Fruit fly (Drosophila melanogaster) whole organism, wandering third instar larva: Measurements from ENCODE around the gene sl.

Experiments
- Abd-B ChIP-seq: fragments of >200 bp; optimal IDR thresholded peaks from 2 replicates; lab custom pipeline; 2017; ENCODE audit warnings: missing biosample characterization, missing genetic modification characterization
- CG32264 ChIP-seq: fragments of 200-800 bp; sonication (Bioruptor generic); optimal IDR thresholded peaks from 2 replicates; lab custom pipeline; 2016; ENCODE audit warnings: missing biosample characterization, missing genetic modification characterization
- CG9705 ChIP-seq: fragments of 200-800 bp; sonication (Bioruptor generic); optimal IDR thresholded peaks from 2 replicates; lab custom pipeline; 2018; ENCODE audit warnings: missing biosample characterization, mild to moderate bottlenecking, missing genetic modification characterization
- CrebA ChIP-seq: fragments of 200-800 bp; sonication (Bioruptor generic); optimal IDR thresholded peaks from 2 replicates; lab custom pipeline; 2016; ENCODE audit warnings: missing biosample characterization, mild to moderate bottlenecking, missing genetic modification characterization, borderline replicate concordance
- Dfd ChIP-seq: fragments of >200 bp; optimal IDR thresholded peaks from 2 replicates; lab custom pipeline; 2017; ENCODE audit warnings: missing biosample characterization, missing genetic modification characterization
- Dif ChIP-seq: fragments of 200-275, 200-300 bp; sonication (Bioruptor generic); optimal IDR thresholded peaks from 2 replicates; lab custom pipeline; 2018; ENCODE audit warnings: missing biosample characterization, missing genetic modification characterization; ENCODE audit not compliant: partially characterized antibody
- HLH106 ChIP-seq: fragments of 200-800 bp; optimal IDR thresholded peaks from 3 replicates; lab custom pipeline; 2019; ENCODE audit warnings: missing biosample characterization, mild to moderate bottlenecking, missing genetic modification characterization, moderate library complexity
- Hr78 ChIP-seq: fragments of >200 bp; optimal IDR thresholded peaks from 2 replicates; lab custom pipeline; 2017; ENCODE audit warnings: missing biosample characterization, missing genetic modification characterization
- Hr83 ChIP-seq: fragments of 200-300 bp; sonication (Bioruptor generic); optimal IDR thresholded peaks from 2 replicates; lab custom pipeline; 2016; ENCODE audit warnings: missing biosample characterization, mild to moderate bottlenecking, missing genetic modification characterization, moderate library complexity; ENCODE audit not compliant: poor library complexity, severe bottlenecking
- Jra ChIP-seq: sonication (Bioruptor generic); optimal IDR thresholded peaks from 2 replicates; lab custom pipeline; 2016; ENCODE audit warnings: missing biosample characterization, missing genetic modification characterization
- Mio ChIP-seq: sonication (Bioruptor generic); optimal IDR thresholded peaks from 2 replicates; lab custom pipeline; 2016; ENCODE audit warnings: missing biosample characterization, missing genetic modification characterization
- Myc ChIP-seq: fragments of >200 bp; optimal IDR thresholded peaks from 2 replicates; lab custom pipeline; 2017
- N ChIP-seq: fragments of >200 bp; optimal IDR thresholded peaks from 2 replicates; lab custom pipeline; 2018; ENCODE audit warnings: missing biosample characterization, missing external identifiers, missing genetic modification characterization
- OdsH ChIP-seq: fragments of 200-800 bp; sonication (Bioruptor generic); optimal IDR thresholded peaks from 2 replicates; lab custom pipeline; 2016; ENCODE audit warnings: missing biosample characterization, mild to moderate bottlenecking, missing genetic modification characterization
- Rel ChIP-seq, 2 experiments: fragments of 200-800 bp; sonication (Bioruptor generic) in 1 of 2; optimal IDR thresholded peaks; 2 replicates in 1 of 2; 3 replicates in 1 of 2; lab custom pipeline; 2016 to 2019; ENCODE audit warnings: mild to moderate bottlenecking in 2 of 2, missing biosample characterization in 2 of 2, missing genetic modification characterization in 2 of 2, moderate library complexity in 1 of 2
- Sp1 ChIP-seq: fragments of 200-800 bp; sonication (Bioruptor generic); optimal IDR thresholded peaks from 3 replicates; lab custom pipeline; 2019; ENCODE audit warnings: missing biosample characterization, mild to moderate bottlenecking, missing genetic modification characterization, moderate library complexity
- Vsx2 ChIP-seq: fragments of 200-300, 225-300 bp; sonication (Bioruptor generic); optimal IDR thresholded peaks from 2 replicates; lab custom pipeline; 2018; ENCODE audit warnings: missing biosample characterization, missing genetic modification characterization; ENCODE audit not compliant: partially characterized antibody
- br ChIP-seq: fragments of 200-800 bp; sonication (Bioruptor generic); optimal IDR thresholded peaks from 2 replicates; lab custom pipeline; 2016; ENCODE audit warnings: missing biosample characterization, missing genetic modification characterization
- brk ChIP-seq: fragments of 200-800 bp; sonication (Bioruptor generic); optimal IDR thresholded peaks from 2 replicates; lab custom pipeline; 2016; ENCODE audit warnings: missing biosample characterization, mild to moderate bottlenecking, missing genetic modification characterization
- dl ChIP-seq, 2 experiments: fragments of 175-275, 200-275 bp in 1 of 2; fragments of 200-275 bp in 1 of 2; sonication (Bioruptor generic); optimal IDR thresholded peaks; lab custom pipeline; 2018; ENCODE audit warnings: mild to moderate bottlenecking in 2 of 2, missing biosample characterization in 2 of 2, missing genetic modification characterization in 2 of 2, moderate library complexity in 2 of 2; ENCODE audit not compliant: partially characterized antibody in 2 of 2, insufficient read depth in 1 of 2
- dmrt93B ChIP-seq: fragments of 200-800 bp; sonication (Bioruptor generic); optimal IDR thresholded peaks from 2 replicates; lab custom pipeline; 2018; ENCODE audit warnings: missing biosample characterization, mild to moderate bottlenecking, missing genetic modification characterization
- dsf ChIP-seq: sonication (Bioruptor generic); optimal IDR thresholded peaks from 2 replicates; lab custom pipeline; 2016; ENCODE audit warnings: missing biosample characterization, missing genetic modification characterization, borderline replicate concordance
- ey ChIP-seq: fragments of 200-800 bp; sonication (Bioruptor generic); optimal IDR thresholded peaks from 2 replicates; lab custom pipeline; 2016; ENCODE audit warnings: missing biosample characterization, missing genetic modification characterization
- foxo ChIP-seq, 2 experiments: fragments of 200-800 bp; sonication (Bioruptor generic); optimal IDR thresholded peaks; 2 replicates in 1 of 2; 3 replicates in 1 of 2; lab custom pipeline; 2016 to 2017; ENCODE audit warnings: missing biosample characterization in 2 of 2, missing genetic modification characterization in 2 of 2
- fru ChIP-seq: fragments of 200-800 bp; sonication (Bioruptor generic); optimal IDR thresholded peaks from 3 replicates; lab custom pipeline; 2016; ENCODE audit warnings: missing biosample characterization, mild to moderate bottlenecking, missing genetic modification characterization
- h ChIP-seq: fragments of 200-800 bp; sonication (Bioruptor generic); optimal IDR thresholded peaks from 3 replicates; lab custom pipeline; 2016; ENCODE audit warnings: missing biosample characterization, mild to moderate bottlenecking, missing genetic modification characterization
- jim ChIP-seq: fragments of 175-275, 200-325 bp; sonication (Bioruptor generic); optimal IDR thresholded peaks from 2 replicates; lab custom pipeline; 2016; ENCODE audit warnings: missing biosample characterization, mild to moderate bottlenecking, missing genetic modification characterization
- pan ChIP-seq: fragments of >200 bp; optimal IDR thresholded peaks from 2 replicates; lab custom pipeline; 2017
- psq ChIP-seq: fragments of 200-800 bp; sonication (Bioruptor generic); optimal IDR thresholded peaks from 3 replicates; lab custom pipeline; 2017; ENCODE audit warnings: missing biosample characterization, mild to moderate bottlenecking, missing genetic modification characterization, moderate library complexity
- rgr ChIP-seq: fragments of 200-800 bp; sonication (Bioruptor generic); optimal IDR thresholded peaks from 3 replicates; lab custom pipeline; 2016; ENCODE audit warnings: missing biosample characterization, mild to moderate bottlenecking, missing genetic modification characterization
- sage ChIP-seq: fragments of 200-800 bp; sonication (Bioruptor generic); optimal IDR thresholded peaks from 2 replicates; lab custom pipeline; 2016; ENCODE audit warnings: missing biosample characterization, mild to moderate bottlenecking, missing genetic modification characterization
- sv ChIP-seq: fragments of 200-800 bp; sonication (Bioruptor generic); optimal IDR thresholded peaks from 3 replicates; lab custom pipeline; 2016; ENCODE audit warnings: missing biosample characterization, missing genetic modification characterization
- usp ChIP-seq: fragments of >200 bp; optimal IDR thresholded peaks from 2 replicates; lab custom pipeline; 2017; ENCODE audit warnings: missing biosample characterization, missing genetic modification characterization
- woc ChIP-seq: sonication (Bioruptor generic); optimal IDR thresholded peaks from 2 replicates; lab custom pipeline; 2016; ENCODE audit warnings: missing biosample characterization, mild to moderate bottlenecking, missing genetic modification characterization

The sl gene

DNA sequence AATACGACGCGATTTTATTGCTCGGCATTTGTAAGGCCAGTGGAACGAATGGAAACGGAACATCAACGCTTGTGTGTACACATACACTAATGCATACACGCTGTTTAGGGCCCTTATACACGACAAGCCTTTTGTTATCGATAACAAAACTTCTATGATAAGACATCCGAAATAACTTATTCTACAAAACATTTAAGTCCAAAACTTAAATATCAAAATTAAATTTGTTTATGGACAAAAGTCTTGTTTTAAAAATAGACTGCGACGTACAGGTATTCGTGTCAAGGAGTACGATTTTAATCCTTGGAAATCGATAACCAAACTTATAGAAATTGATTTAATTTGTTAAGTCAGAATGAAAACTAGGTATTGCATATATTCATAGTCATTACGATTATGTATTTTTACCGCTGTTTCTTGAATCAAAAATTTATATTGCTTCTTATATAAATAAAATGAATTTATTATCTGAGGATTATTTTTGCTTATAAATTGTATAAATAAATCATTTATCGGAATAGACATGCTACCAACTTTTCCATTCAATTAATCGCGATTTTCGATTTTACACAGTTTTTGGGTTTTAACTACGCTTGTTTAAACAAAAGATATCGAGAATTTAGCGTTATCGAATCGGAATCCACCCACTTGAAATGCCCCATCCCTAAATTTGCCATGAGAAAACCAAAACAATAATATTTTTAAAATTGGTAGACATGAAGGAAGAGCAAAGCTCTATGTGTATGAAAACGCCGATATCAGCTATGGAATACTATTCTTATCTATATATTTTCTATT, 36.8 kb upstream of the sl start, which contains the start of the genes CG9915 and SWIP:
CG9915 (minus strand) TSS at position 61 of the 798 bp plus-strand sequence.
SWIP (plus strand) TSS at position 632 of the 798 bp plus-strand sequence.
- TF ChIP-seq Sp1 (GFP tag; lab: Kevin White, UChicago) (peak; percentile 17), foxo (GFP tag; optimal IDR thresholded peaks at IDR 0.05; lab: Kevin White, UChicago) (peak in 1 of 2 experiments; percentile 25), usp (GFP tag; lab: Kevin White, UChicago) (no peak), Dfd (GFP tag; lab: Kevin White, UChicago) (no peak), Dif (peak; percentile 97), Vsx2 (GFP tag; lab: Kevin White, UChicago) (peak; percentile 99), dl (GFP tag; optimal IDR thresholded peaks at IDR 0.05; lab: Kevin White, UChicago; ENCODE audit: insufficient read depth in 1 of 2, partially characterized antibody in 2 of 2) (peak; percentile 69 to 90), woc (GFP tag; lab: Kevin White, UChicago) (peak; percentile 29), psq (GFP tag; lab: Kevin White, UChicago) (no peak)

DNA sequence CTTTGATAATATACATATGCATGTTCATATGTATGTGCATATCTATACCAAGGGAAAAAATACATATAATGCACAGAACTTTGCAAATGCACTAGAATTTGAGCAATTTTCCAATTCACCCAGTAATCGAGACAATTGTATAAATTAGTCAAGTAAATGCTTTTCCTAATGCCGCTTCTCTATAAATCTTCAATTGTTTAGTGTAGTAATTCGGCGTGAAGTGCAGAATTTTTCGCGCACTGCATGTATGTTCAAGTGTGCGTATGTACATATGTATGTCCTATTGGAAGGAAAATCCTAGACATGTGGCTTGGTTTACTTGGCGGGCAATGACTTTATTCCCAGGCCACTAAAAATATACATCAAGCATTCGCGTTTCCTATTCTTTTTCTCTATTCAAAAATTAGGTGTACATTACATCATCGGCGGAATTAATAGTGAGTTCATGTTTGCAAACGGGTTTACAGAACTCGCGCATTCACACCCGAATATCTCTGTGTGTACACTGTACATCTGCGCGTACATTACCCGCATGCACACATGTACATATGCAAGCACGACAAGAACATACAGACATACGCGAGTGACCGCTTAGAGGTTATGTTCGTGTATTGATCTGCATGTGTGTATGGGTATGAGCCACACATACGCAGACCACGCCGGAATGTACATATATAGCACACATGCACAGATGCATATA, 31.1 kb upstream of the sl start:
- TF ChIP-seq dl (GFP tag; optimal IDR thresholded peaks at IDR 0.05; lab: Kevin White, UChicago; ENCODE audit: insufficient read depth in 1 of 2, partially characterized antibody in 2 of 2) (peak; percentile 21 to 35), woc (GFP tag; lab: Kevin White, UChicago) (peak; percentile 38), psq (GFP tag; lab: Kevin White, UChicago) (peak; percentile 22), dsf (GFP tag; lab: Kevin White, UChicago) (no peak), Hr83 (GFP tag; lab: Kevin White, UChicago) (peak; percentile 81), CrebA (GFP tag; lab: Kevin White, UChicago) (no peak), Dif (peak; percentile 50), ey (GFP tag; lab: Kevin White, UChicago) (peak; percentile 76), jim (GFP tag; lab: Kevin White, UChicago) (no peak), sv (GFP tag; lab: Kevin White, UChicago) (no peak), CG32264 (GFP tag; lab: Kevin White, UChicago) (no peak), CG9705 (GFP tag; lab: Kevin White, UChicago) (no peak), OdsH (GFP tag; lab: Kevin White, UChicago) (peak; percentile 33), N (peak; percentile 65), Abd-B (no peak), HLH106 (peak; percentile 20), Myc (lab: Kevin White, UChicago) (no peak), Jra (GFP tag; lab: Kevin White, UChicago) (peak; percentile 53), brk (GFP tag; lab: Kevin White, UChicago) (peak; percentile 28), Hr78 (GFP tag; lab: Kevin White, UChicago) (no peak), Vsx2 (GFP tag; lab: Kevin White, UChicago) (no peak), dmrt93B (GFP tag; lab: Kevin White, UChicago) (no peak), br (no peak), Rel (GFP tag; optimal IDR thresholded peaks at IDR 0.05; lab: Kevin White, UChicago) (no peak), Rel (tag; optimal IDR thresholded peaks at IDR 0.05; lab: Kevin White, UChicago) (peak; percentile 64), h (GFP tag; lab: Kevin White, UChicago) (peak; percentile 38), rgr (GFP tag; lab: Kevin White, UChicago) (peak; percentile 6), foxo (GFP tag; optimal IDR thresholded peaks at IDR 0.05; lab: Kevin White, UChicago) (peak in 1 of 2 experiments; percentile 53), Sp1 (GFP tag; lab: Kevin White, UChicago) (peak; percentile 27), sage (GFP tag; lab: Kevin White, UChicago) (peak; percentile 26), Mio (GFP tag; lab: Kevin White, UChicago) (no peak), fru (GFP tag; lab: Kevin White, UChicago) (peak; percentile 71), pan (lab: Kevin White, UChicago) (no peak)
